Fruit fly (Drosophila melanogaster): ENCODE measurements around the gene CG33947.

- TF ChIP-seq usp (GFP tag; optimal IDR thresholded peaks at IDR 0.05) (no peak), pan (optimal IDR thresholded peaks at IDR 0.05) (no peak), CG8478 (optimal IDR thresholded peaks at IDR 0.05) (no peak), EcR (GFP tag; optimal IDR thresholded peaks at IDR 0.05) (no peak)
Observed at dm6 chr3L:11117733-11118132, 21.4 kb downstream of the CG33947 start.
